Worm (Caenorhabditis elegans) whole organism, L4 larva: ENCODE results near the gene Y116A8C.49.

Experiments
- F10B5.3 ChIP-seq: sonication (generic microtip); optimal IDR thresholded peaks from 2 replicates; lab custom pipeline; 2016; ENCODE audit warnings: mild to moderate bottlenecking, missing genetic modification characterization, missing compliant biosample characterization
- T20F7.1 ChIP-seq: fragments of 200-800 bp; sonication (Bioruptor generic); optimal IDR thresholded peaks from 2 replicates; lab custom pipeline; 2018; ENCODE audit warnings: mild to moderate bottlenecking, missing genetic modification characterization, missing compliant biosample characterization
- Y105C5A.15 ChIP-seq: fragments of 200-800 bp; sonication (Bioruptor generic); IDR thresholded peaks from 2 replicates; pipeline ENCODE4 v1.3.6; 2022; ENCODE audit warnings: missing genetic modification characterization, missing compliant biosample characterization
- Y48G9A.11 ChIP-seq: fragments of 200-800 bp; sonication (Bioruptor generic); IDR thresholded peaks from 2 replicates; pipeline ENCODE4 v1.3.6; 2022; ENCODE audit warnings: missing genetic modification reagents, missing genetic modification characterization, missing compliant biosample characterization
- Y5F2A.4 ChIP-seq: fragments of 200-800 bp; sonication (Bioruptor generic); optimal IDR thresholded peaks from 2 replicates; lab custom pipeline; 2018; ENCODE audit warnings: mild to moderate bottlenecking, missing genetic modification characterization, missing compliant biosample characterization
- Y75B8A.6 ChIP-seq: fragments of 200-800 bp; sonication (Bioruptor generic); IDR thresholded peaks from 2 replicates; pipeline ENCODE4 v1.3.6; 2022; ENCODE audit warnings: missing genetic modification reagents, missing genetic modification characterization, missing compliant biosample characterization
- aha-1 ChIP-seq: fragments of 150-350 bp; peaks from one replicate; lab custom pipeline; 2014; ENCODE audit warnings: missing biosample characterization, missing genetic modification characterization
- arid-1 ChIP-seq: fragments of 200-800 bp; sonication (Bioruptor generic); conservative IDR thresholded peaks from 2 replicates; pipeline ENCODE4 v1.3.6; 2022; ENCODE audit warnings: missing genetic modification reagents, missing genetic modification characterization, missing compliant biosample characterization
- ceh-20 ChIP-seq: fragments of 200-800 bp; sonication (Bioruptor generic); IDR thresholded peaks from 2 replicates; pipeline ENCODE4 v1.3.6; 2022; ENCODE audit warnings: missing genetic modification reagents, missing genetic modification characterization, missing compliant biosample characterization
- ceh-32 ChIP-seq: sonication (generic microtip); optimal IDR thresholded peaks from 2 replicates; lab custom pipeline; 2016; ENCODE audit warnings: mild to moderate bottlenecking, missing genetic modification characterization, missing compliant biosample characterization; ENCODE audit not compliant: poor library complexity
- ceh-82 ChIP-seq: sonication (generic microtip); optimal IDR thresholded peaks from 2 replicates; lab custom pipeline; 2017; ENCODE audit warnings: missing biosample characterization, missing genetic modification characterization
- cey-2 ChIP-seq: sonication (generic microtip); optimal IDR thresholded peaks from 3 replicates; lab custom pipeline; 2017; ENCODE audit warnings: missing genetic modification characterization, mild to moderate bottlenecking, missing compliant biosample characterization, antibody characterized with exemption, borderline replicate concordance; ENCODE audit not compliant: insufficient read depth
- daf-12 ChIP-seq: fragments of 150-350 bp; optimal IDR thresholded peaks from 2 replicates; lab custom pipeline; 2014; ENCODE audit warnings: missing biosample characterization, missing genetic modification reagents, missing genetic modification characterization
- dmd-6 ChIP-seq: fragments of 200-800 bp; sonication (Bioruptor generic); IDR thresholded peaks from 2 replicates; pipeline ENCODE4 v1.3.6; 2022; ENCODE audit warnings: missing genetic modification reagents, missing genetic modification characterization, missing compliant biosample characterization
- duxl-1 ChIP-seq: sonication (generic microtip); optimal IDR thresholded peaks from 2 replicates; lab custom pipeline; 2016; ENCODE audit warnings: mild to moderate bottlenecking, missing genetic modification characterization, moderate library complexity, missing compliant biosample characterization; ENCODE audit not compliant: poor library complexity
- egl-43 ChIP-seq: fragments of 200-800 bp; sonication (Bioruptor generic); IDR thresholded peaks from 2 replicates; pipeline ENCODE4 v1.3.6; 2022; ENCODE audit warnings: missing genetic modification reagents, missing genetic modification characterization, missing compliant biosample characterization
- gei-8 ChIP-seq: fragments of 200-800 bp; sonication (Bioruptor generic); optimal IDR thresholded peaks from 2 replicates; lab custom pipeline; 2018; ENCODE audit warnings: mild to moderate bottlenecking, missing genetic modification characterization, missing compliant biosample characterization
- hif-1 ChIP-seq, 2 experiments: sonication (generic microtip); optimal IDR thresholded peaks; 2 replicates each; lab custom pipeline; 2016 to 2017; ENCODE audit warnings: missing compliant biosample characterization in 2 of 2, missing genetic modification characterization in 2 of 2, missing genetic modification reagents in 2 of 2, missing genotype in 2 of 2, mild to moderate bottlenecking in 1 of 2
- hlh-11 ChIP-seq: fragments of 200-800 bp; sonication (Bioruptor generic); optimal IDR thresholded peaks from 2 replicates; lab custom pipeline; 2018; ENCODE audit warnings: mild to moderate bottlenecking, missing genetic modification characterization, missing compliant biosample characterization
- lim-7 ChIP-seq: fragments of 200-800 bp; sonication (Bioruptor generic); IDR thresholded peaks from 2 replicates; pipeline ENCODE4 v1.3.6; 2022; ENCODE audit warnings: missing genetic modification characterization, missing compliant biosample characterization
- lin-1 ChIP-seq: fragments of 200-800 bp; sonication (Bioruptor generic); IDR thresholded peaks from 2 replicates; pipeline ENCODE4 v1.3.6; 2022; ENCODE audit warnings: missing genetic modification reagents, missing genetic modification characterization, missing compliant biosample characterization
- mdl-1 ChIP-seq, 2 experiments: fragments of 150-350 bp in 1 of 2; sonication (generic microtip) in 1 of 2; optimal IDR thresholded peaks; 2 replicates each; lab custom pipeline; 2014 to 2017; ENCODE audit warnings: missing biosample characterization in 2 of 2, missing genetic modification characterization in 2 of 2
- mdt-29 ChIP-seq: fragments of 200-800 bp; sonication (Bioruptor generic); IDR thresholded peaks from 2 replicates; pipeline ENCODE4 v1.3.6; 2022; ENCODE audit warnings: missing genetic modification reagents, missing genetic modification characterization, missing compliant biosample characterization
- mes-2 ChIP-seq: sonication (generic microtip); optimal IDR thresholded peaks from 2 replicates; lab custom pipeline; 2016; ENCODE audit warnings: missing genotype, mild to moderate bottlenecking, missing genetic modification characterization, missing compliant biosample characterization; ENCODE audit not compliant: poor library complexity, severe bottlenecking
- nhr-102 ChIP-seq: sonication (generic microtip); optimal IDR thresholded peaks from 2 replicates; lab custom pipeline; 2016; ENCODE audit warnings: mild to moderate bottlenecking, missing genetic modification characterization, moderate library complexity, missing compliant biosample characterization
- nhr-25 ChIP-seq: sonication (generic microtip); optimal IDR thresholded peaks from 2 replicates; lab custom pipeline; 2017; ENCODE audit warnings: missing genetic modification characterization, mild to moderate bottlenecking, missing compliant biosample characterization, antibody characterized with exemption, moderate library complexity, borderline replicate concordance; ENCODE audit not compliant: insufficient read depth
- nhr-48 ChIP-seq: sonication (generic microtip); optimal IDR thresholded peaks from 2 replicates; lab custom pipeline; 2016; ENCODE audit warnings: mild to moderate bottlenecking, missing genetic modification characterization, missing compliant biosample characterization
- nhr-76 ChIP-seq: fragments of 150-350 bp; optimal IDR thresholded peaks from 2 replicates; lab custom pipeline; 2014; ENCODE audit warnings: missing biosample characterization, missing genetic modification characterization
- saeg-2 ChIP-seq: fragments of 200-800 bp; sonication (Bioruptor generic); IDR thresholded peaks from 2 replicates; pipeline ENCODE4 v1.3.6; 2022; ENCODE audit warnings: missing genetic modification reagents, missing genetic modification characterization, missing compliant biosample characterization
- set-16 ChIP-seq: fragments of 200-800 bp; sonication (Bioruptor generic); IDR thresholded peaks from 2 replicates; pipeline ENCODE4 v1.3.6; 2022; ENCODE audit warnings: missing genetic modification reagents, missing genetic modification characterization, missing compliant biosample characterization
- skn-1 ChIP-seq: fragments of 150-350 bp; optimal IDR thresholded peaks from 2 replicates; lab custom pipeline; 2014; ENCODE audit warnings: missing biosample characterization, missing genetic modification characterization
- snpc-1.2 ChIP-seq: fragments of 200-800 bp; sonication (Bioruptor generic); IDR thresholded peaks from 2 replicates; pipeline ENCODE4 v1.3.6; 2022; ENCODE audit warnings: missing genetic modification reagents, missing genetic modification characterization, missing compliant biosample characterization
- tra-1 ChIP-seq: fragments of 200-800 bp; sonication (Bioruptor generic); IDR thresholded peaks from 2 replicates; pipeline ENCODE4 v1.3.6; 2022; ENCODE audit warnings: missing genetic modification reagents, missing genetic modification characterization, missing compliant biosample characterization
- unc-130 ChIP-seq: sonication (generic microtip); optimal IDR thresholded peaks from 2 replicates; lab custom pipeline; 2016; ENCODE audit warnings: missing genetic modification reagents, missing genetic modification characterization, missing compliant biosample characterization
- unc-39 ChIP-seq: sonication (generic microtip); optimal IDR thresholded peaks from 2 replicates; lab custom pipeline; 2017; ENCODE audit warnings: missing biosample characterization, missing genetic modification characterization
- unc-62 ChIP-seq, 3 experiments: fragments of 150-350 bp in 1 of 3; sonication (generic microtip); optimal IDR thresholded peaks in 2 of 3; peaks in 1 of 3; 1 replicate in 1 of 3; 2 replicates in 2 of 3; lab custom pipeline; 2014 to 2017; ENCODE audit warnings: missing biosample characterization in 3 of 3, missing genetic modification characterization in 3 of 3, missing genetic modification reagents in 3 of 3, missing genotype in 1 of 3
- zfp-2 ChIP-seq: sonication (generic microtip); optimal IDR thresholded peaks from 2 replicates; lab custom pipeline; 2016; ENCODE audit warnings: mild to moderate bottlenecking, missing genetic modification characterization, missing compliant biosample characterization
- ztf-7 ChIP-seq: fragments of 150-350 bp; optimal IDR thresholded peaks from 2 replicates; lab custom pipeline; 2014; ENCODE audit warnings: missing biosample characterization, missing genetic modification characterization

The Y116A8C.49 gene

DNA sequence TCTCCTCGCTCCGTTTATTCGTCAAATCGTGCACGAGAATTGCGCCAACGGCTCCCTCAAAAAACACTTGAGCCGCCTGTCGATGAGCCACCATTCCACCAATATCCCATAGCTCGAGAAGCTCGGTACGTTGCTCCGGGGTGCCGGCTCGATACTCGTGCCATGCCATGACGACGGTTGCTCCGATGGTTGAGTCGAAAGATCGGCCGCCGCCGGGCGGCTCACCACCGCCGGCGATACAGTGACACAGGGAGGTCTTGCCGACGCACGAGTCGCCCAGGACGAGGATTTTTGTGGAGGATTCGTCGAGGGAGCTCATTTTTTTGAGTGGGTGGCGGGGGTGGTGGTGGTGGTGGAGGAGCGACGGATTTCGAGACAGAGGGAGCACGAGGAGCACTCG is 5.1 kb upstream of the Y116A8C.49 start:
- TF ChIP-seq Y48G9A.11: no peak
- no peak for TF ChIP-seq mdl-1 (tag; optimal IDR thresholded peaks at IDR 0.05; lab: Kevin White, UChicago)
- no peak for TF ChIP-seq cey-2 (tag; lab: Kevin White, UChicago)
- no peak for TF ChIP-seq ceh-32 (tag; lab: Kevin White, UChicago)
- TF ChIP-seq zfp-2 (tag; lab: Kevin White, UChicago): no peak
- TF ChIP-seq unc-62 (GFP tag; optimal IDR thresholded peaks at IDR 0.05 in 1 of 2; lab: Kevin White, UChicago): peak in 1 of 2 experiments; percentile 13
- no peak for TF ChIP-seq unc-62 (tag; optimal IDR thresholded peaks at IDR 0.05; lab: Kevin White, UChicago)
- TF ChIP-seq gei-8 (GFP tag; lab: Kevin White, UChicago): no peak
- TF ChIP-seq Y5F2A.4: no peak
- peak; percentile 94 for TF ChIP-seq set-16
- TF ChIP-seq duxl-1: no peak
- no peak for TF ChIP-seq unc-39 (tag; lab: Kevin White, UChicago)
- TF ChIP-seq Y105C5A.15 (GFP tag; lab: Robert Waterston, UW): no peak
- no peak for TF ChIP-seq arid-1
- no peak for TF ChIP-seq skn-1 (tag; lab: Kevin White, UChicago)

DNA sequence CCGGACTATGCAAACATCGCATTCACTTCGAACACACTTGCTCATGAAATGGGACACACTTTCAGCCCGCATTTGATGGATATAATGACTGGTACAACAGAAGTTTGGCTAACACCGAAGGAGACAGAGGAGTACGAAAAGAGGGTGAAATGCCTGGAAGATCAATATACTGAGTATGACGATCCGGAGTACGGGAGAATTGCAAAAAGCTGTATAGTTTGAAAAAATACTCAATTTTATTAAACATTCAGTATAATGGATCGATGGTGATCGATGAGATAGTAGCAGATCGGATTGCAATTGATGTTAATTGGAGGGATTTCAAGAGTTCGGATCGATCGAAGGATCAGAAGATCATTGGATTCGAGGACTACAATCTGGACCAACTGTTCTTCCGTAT is 4.4 kb downstream of the Y116A8C.49 start:
- TF ChIP-seq dmd-6 (GFP tag; lab: Robert Waterston, UW) (no peak), aha-1 (peak; percentile 66), tra-1 (GFP tag; lab: Robert Waterston, UW) (no peak), unc-62 (GFP tag; optimal IDR thresholded peaks at IDR 0.05 in 1 of 2; lab: Kevin White, UChicago) (peak in 1 of 2 experiments; percentile 55), unc-62 (tag; optimal IDR thresholded peaks at IDR 0.05; lab: Kevin White, UChicago) (no peak), unc-39 (tag; lab: Kevin White, UChicago) (no peak), nhr-76 (tag; lab: Kevin White, UChicago) (no peak), F10B5.3 (tag; lab: Kevin White, UChicago) (no peak), daf-12 (tag; lab: Kevin White, UChicago) (no peak), mdt-29 (GFP tag; lab: Robert Waterston, UW) (no peak), lim-7 (no peak)

DNA sequence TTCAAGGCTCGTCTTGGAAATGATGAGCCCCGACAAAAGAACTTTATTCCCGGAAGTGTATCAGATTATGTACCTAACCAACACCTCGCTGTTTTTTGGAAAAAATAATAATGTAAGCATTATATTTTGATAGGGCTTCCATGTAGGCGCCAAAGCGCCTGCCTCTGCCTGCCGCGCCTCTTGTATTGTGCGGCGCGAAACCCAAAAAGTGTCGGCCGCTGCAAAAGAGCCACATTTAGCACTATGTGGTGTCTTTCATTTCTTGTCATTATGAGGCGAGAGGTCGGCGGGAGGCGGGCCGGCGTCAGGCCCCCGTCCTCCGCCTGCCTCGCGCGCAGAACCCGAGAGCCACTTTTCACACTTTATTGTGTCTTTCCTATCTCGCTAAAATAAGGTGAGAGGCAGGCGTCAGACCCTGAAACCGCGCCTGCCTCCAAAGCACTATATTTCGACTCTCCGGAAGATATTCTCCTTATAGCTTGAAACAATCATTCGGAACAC is 5.6 kb downstream of the Y116A8C.49 start:
- no peak for TF ChIP-seq lin-1
- TF ChIP-seq Y75B8A.6 (GFP tag; lab: Robert Waterston, UW): no peak
- peak; percentile 88 for TF ChIP-seq set-16
- TF ChIP-seq snpc-1.2: peak; percentile 70

DNA sequence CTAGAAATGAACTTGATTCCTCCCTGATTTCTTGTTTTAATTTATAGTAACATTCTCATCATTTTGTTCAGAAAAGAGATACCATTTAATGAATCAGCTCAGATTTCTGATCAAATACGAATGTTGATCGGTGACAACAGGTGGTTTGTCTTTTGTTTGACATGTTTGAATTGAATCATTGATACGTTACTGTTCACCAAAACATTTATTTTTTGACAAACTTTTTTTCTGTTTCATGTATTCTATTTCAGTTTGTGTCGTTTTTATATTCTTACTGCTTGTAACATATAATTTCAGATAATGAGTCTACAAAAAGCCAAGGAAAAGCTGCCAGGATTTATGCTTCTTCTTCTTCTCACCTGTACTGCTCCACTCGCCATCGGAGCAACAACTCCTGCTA is 6.9 kb downstream of the Y116A8C.49 start, which contains the start of gene nep-24:
Gene nep-24 (plus strand): TSS at position 301 of the 400 bp plus-strand sequence.
- TF ChIP-seq unc-62 (GFP tag; optimal IDR thresholded peaks at IDR 0.05 in 1 of 2; lab: Kevin White, UChicago) (no peak), unc-62 (tag; optimal IDR thresholded peaks at IDR 0.05; lab: Kevin White, UChicago) (no peak), hif-1 (tag; optimal IDR thresholded peaks at IDR 0.05; lab: Kevin White, UChicago) (no peak), mes-2 (no peak), hlh-11 (tag; lab: Kevin White, UChicago) (no peak), ceh-20 (GFP tag; lab: Robert Waterston, UW) (no peak), nhr-48 (tag; lab: Kevin White, UChicago) (no peak), egl-43 (no peak), nhr-25 (tag; lab: Kevin White, UChicago) (no peak), ztf-7 (no peak), saeg-2 (no peak), ceh-82 (no peak), T20F7.1 (GFP tag; lab: Kevin White, UChicago) (no peak), cey-2 (tag; lab: Kevin White, UChicago) (no peak), unc-130 (GFP tag; lab: Kevin White, UChicago) (no peak), nhr-102 (tag; lab: Kevin White, UChicago) (no peak), gei-8 (GFP tag; lab: Kevin White, UChicago) (no peak), ceh-32 (tag; lab: Kevin White, UChicago) (no peak)
- TF ChIP-seq, all 104 proteins: peak for 0
